Worm (Caenorhabditis elegans): Measurements from ENCODE around the gene srz-32.
"Not testable (repeated sequence)": the region's sequence is repeated elsewhere in the genome, so short reads cannot be mapped to it uniquely, and the experiment has no call there.

srz-32 gene

ce11 chrIV:3428434-3428950 is 7.6 kb upstream of the srz-32 start, which contains the start of the genes C04C3.9 and srz-60:
Gene C04C3.9, minus strand, starts transcription at chrIV:3428534.
Gene srz-60, plus strand, starts transcription at chrIV:3428900.
- TF ChIP-seq ceh-18 (tag; optimal IDR thresholded peaks at IDR 0.05) (no peak), ama-1 (optimal IDR thresholded peaks at IDR 0.05) (no peak), pha-2 (tag; optimal IDR thresholded peaks at IDR 0.05) (no peak), pqm-1 (tag; optimal IDR thresholded peaks at IDR 0.05) (no peak), pros-1 (tag; optimal IDR thresholded peaks at IDR 0.05) (no peak), K02D7.2 (tag; optimal IDR thresholded peaks at IDR 0.05) (no peak), ceh-48 (tag; optimal IDR thresholded peaks at IDR 0.05) (no peak), hlh-6 (tag; optimal IDR thresholded peaks at IDR 0.05) (no peak), nhr-11 (tag; optimal IDR thresholded peaks at IDR 0.05) (no peak), eyg-1 (tag; optimal IDR thresholded peaks at IDR 0.05) (no peak), elt-2 (tag; optimal IDR thresholded peaks at IDR 0.05) (no peak), Y22D7AL.16 (tag; optimal IDR thresholded peaks at IDR 0.05) (no peak), pax-1 (tag; optimal IDR thresholded peaks at IDR 0.05) (no peak), sdc-2 (tag; optimal IDR thresholded peaks at IDR 0.05) (no peak), sox-2 (GFP tag; IDR thresholded peaks at IDR 0.05) (no peak), ceh-9 (tag; optimal IDR thresholded peaks at IDR 0.05) (no peak), npax-4 (tag; optimal IDR thresholded peaks at IDR 0.05) (no peak)

- TF ChIP-seq ceh-2 (tag; optimal IDR thresholded peaks at IDR 0.05); fkh-10 (GFP tag; optimal IDR thresholded peaks at IDR 0.05); ztf-16 (tag; optimal IDR thresholded peaks at IDR 0.05): not testable (repeated sequence)
Measured at ce11 chrIV:3433387-3433786, 2.7 kb upstream of the srz-32 start, which contains the start of gene C04C3.7. Gene C04C3.7, minus strand, starts transcription at chrIV:3433487.

ce11 chrIV:3438022-3438421 is 1.9 kb downstream of the srz-32 start, which contains the start of gene grd-13:
Gene grd-13, plus strand, starts transcription at chrIV:3438312.
- no peak for TF ChIP-seq hlh-13 (GFP tag; optimal IDR thresholded peaks at IDR 0.05)
- TF ChIP-seq ceh-2 (tag; optimal IDR thresholded peaks at IDR 0.05): no peak
- no peak for TF ChIP-seq T23F11.4 (GFP tag; optimal IDR thresholded peaks at IDR 0.05)
- no peak for TF ChIP-seq C08G9.2 (tag; optimal IDR thresholded peaks at IDR 0.05)
- no peak for TF ChIP-seq ceh-48 (tag; optimal IDR thresholded peaks at IDR 0.05)
- no peak for TF ChIP-seq ttx-3 (tag; optimal IDR thresholded peaks at IDR 0.05)

DNA sequence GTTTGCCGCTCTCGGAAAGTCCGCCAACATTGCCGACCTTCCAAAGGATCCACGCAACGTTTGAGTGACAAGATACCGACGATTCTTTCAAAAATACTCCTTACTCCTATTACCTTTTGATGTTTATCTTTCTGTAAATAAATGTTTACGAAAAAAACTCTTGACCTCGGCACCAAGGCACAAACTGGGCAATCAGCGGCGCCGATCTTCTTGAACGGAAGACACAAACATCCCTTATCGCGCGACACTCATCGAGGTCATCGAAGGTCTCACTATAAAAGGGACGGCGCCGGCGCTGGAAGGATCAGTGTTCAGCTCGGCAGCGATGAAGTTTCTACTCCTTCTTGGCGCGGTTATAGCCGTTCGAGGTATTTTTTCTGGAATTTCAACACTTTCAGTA is 3.2 kb downstream of the srz-32 start, which contains the start of gene grd-3:
Gene grd-3 (plus strand): TSS at position 302 of the 400 bp plus-strand sequence.
- TF ChIP-seq rnt-1 (tag; optimal IDR thresholded peaks at IDR 0.05) (no peak), unc-3 (GFP tag; conservative IDR thresholded peaks at IDR 0.05) (no peak), unc-3 (tag; optimal IDR thresholded peaks at IDR 0.05) (no peak), elt-4 (tag; optimal IDR thresholded peaks at IDR 0.05) (no peak), dve-1 (tag; optimal IDR thresholded peaks at IDR 0.05) (no peak), K02D7.2 (tag; optimal IDR thresholded peaks at IDR 0.05) (no peak), ceh-30 (tag; optimal IDR thresholded peaks at IDR 0.05) (no peak), unc-55 (GFP tag; optimal IDR thresholded peaks at IDR 0.05) (no peak), hlh-6 (tag; optimal IDR thresholded peaks at IDR 0.05) (no peak), pha-2 (tag; optimal IDR thresholded peaks at IDR 0.05) (no peak), fkh-10 (GFP tag; optimal IDR thresholded peaks at IDR 0.05) (no peak), mec-3 (tag; optimal IDR thresholded peaks at IDR 0.05; ENCODE audit: borderline replicate concordance) (no peak), ceh-45 (GFP tag; IDR thresholded peaks at IDR 0.05) (no peak), odd-2 (tag; optimal IDR thresholded peaks at IDR 0.05) (no peak), pqm-1 (tag; optimal IDR thresholded peaks at IDR 0.05) (no peak), C08G9.2 (tag; optimal IDR thresholded peaks at IDR 0.05) (no peak), sox-2 (GFP tag; IDR thresholded peaks at IDR 0.05) (no peak), T23F11.4 (GFP tag; optimal IDR thresholded peaks at IDR 0.05) (no peak), ttx-3 (tag; optimal IDR thresholded peaks at IDR 0.05) (no peak)

DNA sequence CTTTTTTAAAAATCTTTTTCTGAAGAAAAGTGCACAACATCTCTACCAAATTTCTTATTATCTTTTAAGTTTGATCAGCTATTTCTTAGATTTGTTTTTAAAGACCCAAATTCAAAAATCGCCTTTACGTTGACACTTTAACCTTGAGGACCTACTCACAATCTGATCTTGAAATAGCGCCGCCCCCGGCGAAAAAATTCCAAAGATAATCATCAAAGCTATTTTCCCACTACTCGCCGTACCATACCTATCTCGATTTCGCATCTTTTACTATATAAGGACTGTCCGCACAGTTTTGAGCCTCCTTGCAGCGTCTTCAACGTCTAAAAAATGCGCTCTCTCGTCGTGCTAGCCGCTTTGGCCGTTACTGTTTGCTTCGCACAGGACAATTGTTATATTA is 4.7 kb downstream of the srz-32 start, which contains the start of gene grd-10:
Gene grd-10 (plus strand): TSS at position 208 of the 400 bp plus-strand sequence.
- TF ChIP-seq ceh-18 (tag; optimal IDR thresholded peaks at IDR 0.05): no peak
- no peak for TF ChIP-seq ceh-31 (tag; optimal IDR thresholded peaks at IDR 0.05)
- TF ChIP-seq ahr-1 (tag; optimal IDR thresholded peaks at IDR 0.05): no peak
- TF ChIP-seq elt-4 (tag; optimal IDR thresholded peaks at IDR 0.05): no peak
- TF ChIP-seq nfya-1 (tag; optimal IDR thresholded peaks at IDR 0.05): no peak
- no peak for TF ChIP-seq sdc-2 (tag; optimal IDR thresholded peaks at IDR 0.05)
- TF ChIP-seq fkh-6 (tag; optimal IDR thresholded peaks at IDR 0.05): no peak
- no peak for TF ChIP-seq sox-2 (GFP tag; IDR thresholded peaks at IDR 0.05)
- no peak for TF ChIP-seq C08G9.2 (tag; optimal IDR thresholded peaks at IDR 0.05)
